Worm (Caenorhabditis elegans) whole organism, mixed stage, embryonic: ENCODE measurements around the gene K08H2.2.

Source experiments
- elt-3 ChIP-seq: fragments of 150-350 bp; optimal IDR thresholded peaks from 2 replicates; lab custom pipeline; 2014; ENCODE audit warnings: missing biosample characterization, missing genetic modification characterization
- lsy-2 ChIP-seq: fragments of 150-350 bp; optimal IDR thresholded peaks from 2 replicates; lab custom pipeline; 2014; ENCODE audit warnings: missing biosample characterization, missing genetic modification characterization
- mep-1 ChIP-seq: fragments of 150-350 bp; optimal IDR thresholded peaks from 2 replicates; lab custom pipeline; 2017; ENCODE audit warnings: missing biosample characterization, missing genetic modification reagents, missing genetic modification characterization, inconsistent platforms
- nhr-237 ChIP-seq: fragments of 150-350 bp; optimal IDR thresholded peaks from 2 replicates; lab custom pipeline; 2014; ENCODE audit warnings: missing biosample characterization, missing genetic modification characterization
- sptf-1 ChIP-seq: sonication (generic microtip); optimal IDR thresholded peaks from 2 replicates; lab custom pipeline; 2017; ENCODE audit warnings: mild to moderate bottlenecking, missing genetic modification characterization, moderate library complexity, missing compliant biosample characterization
- unc-39 ChIP-seq: fragments of 150-350 bp; optimal IDR thresholded peaks from 2 replicates; lab custom pipeline; 2014; ENCODE audit warnings: missing biosample characterization, missing genetic modification characterization
- unc-62 ChIP-seq: fragments of 150-350 bp; optimal IDR thresholded peaks from 2 replicates; lab custom pipeline; 2014; ENCODE audit warnings: missing biosample characterization, missing genetic modification reagents, missing genetic modification characterization
- ztf-11 ChIP-seq: fragments of 150-350 bp; optimal IDR thresholded peaks from 2 replicates; lab custom pipeline; 2014; ENCODE audit warnings: missing biosample characterization, missing genetic modification characterization

ce11 chrX:13221357-13221756 lies 13.4 kb downstream of the K08H2.2 start, which contains the start of gene asp-4:
- TF ChIP-seq nhr-237 (no peak), lsy-2 (no peak), ztf-11 (tag; lab: Kevin White, UChicago) (no peak), unc-62 (no peak), elt-3 (tag; lab: Kevin White, UChicago) (no peak), unc-39 (tag; lab: Kevin White, UChicago) (no peak), mep-1 (tag; lab: Kevin White, UChicago) (peak; percentile 37), sptf-1 (tag; lab: Kevin White, UChicago) (no peak)
